Worm (Caenorhabditis elegans) whole organism, mixed stage, embryonic: Measurements from ENCODE around the gene set-20.

ENCODE experiments used
- bed-3 ChIP-seq: fragments of 200-800 bp; sonication (Bioruptor generic); optimal IDR thresholded peaks from 3 replicates; lab custom pipeline; 2018; ENCODE audit warnings: mild to moderate bottlenecking, missing genetic modification characterization, moderate library complexity, missing compliant biosample characterization
- blmp-1 ChIP-seq: fragments of 150-350 bp; optimal IDR thresholded peaks from 2 replicates; lab custom pipeline; 2014; ENCODE audit warnings: missing biosample characterization, missing genetic modification characterization
- ceh-39 ChIP-seq: fragments of 150-350 bp; optimal IDR thresholded peaks from 2 replicates; lab custom pipeline; 2014; ENCODE audit warnings: missing biosample characterization, missing genetic modification characterization
- ceh-43 ChIP-seq: fragments of 200-800 bp; sonication (Bioruptor generic); optimal IDR thresholded peaks from 2 replicates; lab custom pipeline; 2018; ENCODE audit warnings: mild to moderate bottlenecking, missing genetic modification characterization, moderate library complexity, missing compliant biosample characterization
- ces-1 ChIP-seq: fragments of 150-350 bp; optimal IDR thresholded peaks from 2 replicates; lab custom pipeline; 2014; ENCODE audit warnings: missing biosample characterization, missing genetic modification reagents, missing genetic modification characterization
- cnd-1 ChIP-seq: fragments of 200-800 bp; sonication (Bioruptor generic); optimal IDR thresholded peaks from 2 replicates; lab custom pipeline; 2018; ENCODE audit warnings: mild to moderate bottlenecking, missing genetic modification characterization, missing compliant biosample characterization
- elt-1 ChIP-seq: sonication (generic microtip); optimal IDR thresholded peaks from 2 replicates; lab custom pipeline; 2017; ENCODE audit warnings: missing genetic modification characterization, mild to moderate bottlenecking, missing compliant biosample characterization, antibody characterized with exemption, moderate library complexity, borderline replicate concordance; ENCODE audit not compliant: insufficient read depth
- elt-3 ChIP-seq: fragments of 150-350 bp; optimal IDR thresholded peaks from 2 replicates; lab custom pipeline; 2014; ENCODE audit warnings: missing biosample characterization, missing genetic modification characterization
- hlh-1 ChIP-seq: fragments of 150-350 bp; optimal IDR thresholded peaks from 2 replicates; lab custom pipeline; 2014; ENCODE audit warnings: missing biosample characterization, missing genetic modification reagents, missing genetic modification characterization
- lin-13 ChIP-seq: fragments of 150-350 bp; optimal IDR thresholded peaks from 2 replicates; lab custom pipeline; 2014; ENCODE audit warnings: missing biosample characterization, missing genetic modification characterization
- lin-32 ChIP-seq: fragments of 200-800 bp; sonication (Bioruptor generic); optimal IDR thresholded peaks from 2 replicates; lab custom pipeline; 2018; ENCODE audit warnings: mild to moderate bottlenecking, missing genetic modification characterization, missing compliant biosample characterization
- lsy-2 ChIP-seq: fragments of 150-350 bp; optimal IDR thresholded peaks from 2 replicates; lab custom pipeline; 2014; ENCODE audit warnings: missing biosample characterization, missing genetic modification characterization
- mab-5 ChIP-seq: fragments of 150-350 bp; optimal IDR thresholded peaks from 2 replicates; lab custom pipeline; 2014; ENCODE audit warnings: missing biosample characterization, missing genetic modification characterization
- mep-1 ChIP-seq: fragments of 150-350 bp; optimal IDR thresholded peaks from 2 replicates; lab custom pipeline; 2017; ENCODE audit warnings: missing biosample characterization, missing genetic modification reagents, missing genetic modification characterization, inconsistent platforms
- mls-2 ChIP-seq: sonication (generic microtip); optimal IDR thresholded peaks from 2 replicates; lab custom pipeline; 2016; ENCODE audit warnings: mild to moderate bottlenecking, missing genetic modification characterization, moderate library complexity, missing compliant biosample characterization
- nhr-12 ChIP-seq: fragments of 150-350 bp; optimal IDR thresholded peaks from 2 replicates; lab custom pipeline; 2014; ENCODE audit warnings: missing biosample characterization, missing genetic modification characterization
- nhr-28 ChIP-seq: fragments of 150-350 bp; optimal IDR thresholded peaks from 2 replicates; lab custom pipeline; 2014; ENCODE audit warnings: missing biosample characterization, missing genetic modification characterization
- nhr-76 ChIP-seq: sonication (generic microtip); optimal IDR thresholded peaks from 2 replicates; lab custom pipeline; 2017; ENCODE audit warnings: missing biosample characterization, missing genetic modification characterization
- pha-4 ChIP-seq: fragments of 150-350 bp; optimal IDR thresholded peaks from 2 replicates; lab custom pipeline; 2018; ENCODE audit warnings: missing biosample characterization, missing genetic modification reagents, missing genetic modification characterization
- sem-2 ChIP-seq: fragments of 200-800 bp; sonication (Bioruptor generic); optimal IDR thresholded peaks from 2 replicates; lab custom pipeline; 2018; ENCODE audit warnings: mild to moderate bottlenecking, missing genetic modification characterization, missing compliant biosample characterization
- snpc-4 ChIP-seq: fragments of 150-350 bp; optimal IDR thresholded peaks from 2 replicates; lab custom pipeline; 2014; ENCODE audit warnings: missing biosample characterization, missing genetic modification characterization
- sptf-1 ChIP-seq: sonication (generic microtip); optimal IDR thresholded peaks from 2 replicates; lab custom pipeline; 2017; ENCODE audit warnings: mild to moderate bottlenecking, missing genetic modification characterization, moderate library complexity, missing compliant biosample characterization
- unc-120 ChIP-seq: sonication (generic microtip); optimal IDR thresholded peaks from 2 replicates; lab custom pipeline; 2017; ENCODE audit warnings: missing genetic modification characterization, missing compliant biosample characterization; ENCODE audit not compliant: poor library complexity, severe bottlenecking
- unc-39 ChIP-seq: fragments of 150-350 bp; optimal IDR thresholded peaks from 2 replicates; lab custom pipeline; 2014; ENCODE audit warnings: missing biosample characterization, missing genetic modification characterization
- unc-62 ChIP-seq: fragments of 150-350 bp; optimal IDR thresholded peaks from 2 replicates; lab custom pipeline; 2014; ENCODE audit warnings: missing biosample characterization, missing genetic modification reagents, missing genetic modification characterization
- zip-8 ChIP-seq: fragments of 150-350 bp; optimal IDR thresholded peaks from 2 replicates; lab custom pipeline; 2014; ENCODE audit warnings: missing biosample characterization, missing genetic modification characterization
- ztf-11 ChIP-seq: fragments of 150-350 bp; optimal IDR thresholded peaks from 2 replicates; lab custom pipeline; 2014; ENCODE audit warnings: missing biosample characterization, missing genetic modification characterization

The set-20 gene

ce11 chrX:5663537-5663936 lies 22.4 kb downstream of the set-20 start, which contains the start of gene egl-13:
TSS of gene egl-13 (plus strand) at chrX:5663837.
- no peak for TF ChIP-seq ces-1 (GFP tag; lab: Kevin White, UChicago)
- TF ChIP-seq, all 35 proteins: peak for 0

DNA sequence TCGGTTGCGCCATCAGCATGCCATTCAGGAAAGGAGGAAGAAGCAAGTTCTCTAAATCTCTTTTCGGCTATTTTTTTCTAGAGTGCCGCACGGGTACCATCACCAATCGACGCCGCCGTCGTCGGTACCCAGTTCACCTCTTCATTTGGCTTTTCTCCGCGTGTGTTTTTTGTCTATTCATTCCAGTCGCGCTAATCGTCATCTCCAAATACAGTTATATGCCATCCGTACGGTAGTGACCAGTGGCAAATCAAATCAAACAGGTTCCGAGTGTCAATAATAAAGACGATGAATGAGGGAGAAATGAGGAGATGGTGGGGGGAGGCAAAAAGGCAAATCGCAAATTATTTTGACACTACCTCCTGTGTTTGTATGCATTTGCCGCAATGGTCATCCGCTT lies 24.8 kb downstream of the set-20 start:
- TF ChIP-seq sem-2 (GFP tag; lab: Kevin White, UChicago) (no peak), mep-1 (no peak), mls-2 (tag; lab: Kevin White, UChicago) (no peak), ceh-43 (GFP tag; lab: Kevin White, UChicago) (no peak), unc-120 (no peak), sptf-1 (tag; lab: Kevin White, UChicago) (no peak), ztf-11 (no peak), elt-3 (no peak)

ce11 chrX:5659614-5660013 lies 26.3 kb downstream of the set-20 start, which contains the start of gene T22B7.22:
TSS of gene T22B7.22 (plus strand) at chrX:5659967.
- TF ChIP-seq blmp-1 (tag; lab: Kevin White, UChicago) (no peak), unc-62 (GFP tag; lab: Kevin White, UChicago) (no peak), cnd-1 (tag; lab: Kevin White, UChicago) (no peak), hlh-1 (tag; lab: Kevin White, UChicago) (no peak), ces-1 (GFP tag; lab: Kevin White, UChicago) (no peak), nhr-76 (tag; lab: Kevin White, UChicago) (no peak), nhr-28 (tag; lab: Kevin White, UChicago) (no peak), mab-5 (tag; lab: Kevin White, UChicago) (no peak), ceh-39 (tag; lab: Kevin White, UChicago) (no peak), nhr-12 (tag; lab: Kevin White, UChicago) (no peak), zip-8 (tag; lab: Kevin White, UChicago) (no peak), mls-2 (tag; lab: Kevin White, UChicago) (no peak), bed-3 (GFP tag; lab: Kevin White, UChicago) (no peak)

ce11 chrX:5655601-5656000 lies 30.4 kb downstream of the set-20 start:
- TF ChIP-seq pha-4 (tag; lab: Kevin White, UChicago) (no peak), lsy-2 (tag; lab: Kevin White, UChicago) (no peak), mab-5 (tag; lab: Kevin White, UChicago) (no peak), ces-1 (GFP tag; lab: Kevin White, UChicago) (peak; percentile 52)
- TF ChIP-seq, all 35 proteins: peak for 1

ce11 chrX:5653813-5654212 lies 32.1 kb downstream of the set-20 start, which contains the start of gene T22B7.7:
TSS of gene T22B7.7 (minus strand) at chrX:5654074.
- TF ChIP-seq unc-62 (GFP tag; lab: Kevin White, UChicago), result no peak
- no peak for TF ChIP-seq nhr-28 (tag; lab: Kevin White, UChicago)

- TF ChIP-seq ztf-11, result no peak
- no peak for TF ChIP-seq unc-120
- TF ChIP-seq unc-39 (tag; lab: Kevin White, UChicago), result no peak
- no peak for TF ChIP-seq lin-13
- no peak for TF ChIP-seq bed-3 (GFP tag; lab: Kevin White, UChicago)
These were observed 38.1 kb downstream of the set-20 start, which contains the start of gene srv-7 for ce11 chrX:5647884-5648283. TSS of gene srv-7 (minus strand) at chrX:5647984.

ce11 chrX:5646951-5647423 lies 39.0 kb downstream of the set-20 start, which contains the start of gene T22B7.3:
TSS of gene T22B7.3 (plus strand) at chrX:5647373.
- no peak for TF ChIP-seq lin-32 (GFP tag; lab: Kevin White, UChicago)
- TF ChIP-seq cnd-1 (tag; lab: Kevin White, UChicago), result no peak

DNA sequence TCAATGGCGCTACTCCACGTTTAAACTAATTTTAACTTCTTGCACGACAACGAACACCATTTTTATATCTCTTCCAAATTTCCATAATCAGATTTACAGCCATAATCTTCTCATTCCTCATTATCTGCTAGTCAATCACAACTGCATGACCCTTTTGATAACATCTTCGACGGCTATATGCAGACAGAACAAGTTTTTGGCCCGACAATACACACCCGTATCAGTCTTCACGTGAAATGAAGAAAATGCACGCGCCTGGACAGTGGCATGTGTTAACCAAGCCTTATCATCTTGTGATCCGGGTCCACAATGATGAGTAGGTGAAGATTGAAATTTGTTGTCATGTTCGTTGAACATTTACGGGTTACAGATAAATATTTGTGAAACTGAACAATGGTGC lies 40.4 kb downstream of the set-20 start:
- TF ChIP-seq blmp-1 (tag; lab: Kevin White, UChicago) (no peak), elt-3 (peak; percentile 24), elt-1 (peak; percentile 86), snpc-4 (no peak)
